Fruit fly (Drosophila melanogaster) whole organism, embryonic: ENCODE results near the gene SsRbeta.
A peak's percentile ranks its signal among the peaks of the same experiment; 100 is the strongest.

Experiments used
- ATbp ChIP-seq: fragments of 200-800 bp; sonication (Bioruptor generic); optimal IDR thresholded peaks from 2 replicates; lab custom pipeline; 2017; ENCODE audit warnings: missing biosample characterization, mild to moderate bottlenecking, missing genetic modification characterization, missing genetic modification reagents
- Aef1 ChIP-seq: fragments of 200-800 bp; sonication (Bioruptor generic); IDR thresholded peaks from 3 replicates; pipeline ENCODE4 v1.3.6; 2022; ENCODE audit warnings: missing biosample characterization, missing genetic modification characterization
- BEAF-32 ChIP-seq: fragments of 200-800 bp; sonication (Bioruptor generic); optimal IDR thresholded peaks from 3 replicates; lab custom pipeline; 2017; ENCODE audit warnings: missing biosample characterization, missing genetic modification characterization, mild to moderate bottlenecking, moderate library complexity, missing genetic modification reagents
- CG12104 ChIP-seq: fragments of 200-800 bp; sonication (Bioruptor generic); optimal IDR thresholded peaks from 3 replicates; lab custom pipeline; 2016; ENCODE audit warnings: missing biosample characterization, missing genetic modification characterization
- CG12744 ChIP-seq: fragments of 200-800 bp; sonication (Bioruptor generic); optimal IDR thresholded peaks from 2 replicates; lab custom pipeline; 2016; ENCODE audit warnings: missing biosample characterization, missing genetic modification characterization
- CG13775 ChIP-seq: fragments of 200-800 bp; sonication (Bioruptor generic); optimal IDR thresholded peaks from 3 replicates; lab custom pipeline; 2017; ENCODE audit warnings: missing biosample characterization, mild to moderate bottlenecking, missing genetic modification characterization
- CG14965 ChIP-seq: fragments of 200-800 bp; sonication (Bioruptor generic); optimal IDR thresholded peaks from 2 replicates; lab custom pipeline; 2016; ENCODE audit warnings: missing biosample characterization, missing genetic modification characterization, borderline replicate concordance
- CG15011 ChIP-seq: fragments of 200-800 bp; sonication (Bioruptor generic); optimal IDR thresholded peaks from 3 replicates; lab custom pipeline; 2018; ENCODE audit warnings: missing biosample characterization, mild to moderate bottlenecking, missing genetic modification characterization
- CG15073 ChIP-seq: fragments of 200-800 bp; sonication (Bioruptor generic); optimal IDR thresholded peaks from 2 replicates; lab custom pipeline; 2016; ENCODE audit warnings: missing biosample characterization, missing genetic modification characterization
- CG1529 ChIP-seq: fragments of 200-800 bp; sonication (Bioruptor generic); optimal IDR thresholded peaks from 3 replicates; lab custom pipeline; 2018; ENCODE audit warnings: missing biosample characterization, missing genetic modification characterization
- CG16815 ChIP-seq: fragments of 200-800 bp; sonication (Bioruptor generic); optimal IDR thresholded peaks from 3 replicates; lab custom pipeline; 2017; ENCODE audit warnings: missing biosample characterization, mild to moderate bottlenecking, missing genetic modification characterization
- CG3838 ChIP-seq: fragments of 200-800 bp; sonication (Bioruptor generic); optimal IDR thresholded peaks from 3 replicates; lab custom pipeline; 2016; ENCODE audit warnings: missing biosample characterization, missing genetic modification characterization
- CG3995 ChIP-seq: fragments of 200-800 bp; sonication (Bioruptor generic); optimal IDR thresholded peaks from 3 replicates; lab custom pipeline; 2016; ENCODE audit warnings: missing biosample characterization, missing genetic modification characterization
- CG4282 ChIP-seq: fragments of 200-800 bp; sonication (Bioruptor generic); optimal IDR thresholded peaks from 2 replicates; lab custom pipeline; 2016; ENCODE audit warnings: missing biosample characterization, missing genetic modification characterization
- CG5953 ChIP-seq: fragments of 200-800 bp; sonication (Bioruptor generic); IDR thresholded peaks from 2 replicates; pipeline ENCODE4 v1.3.6; 2022; ENCODE audit warnings: missing biosample characterization, missing genetic modification characterization
- Camta ChIP-seq: fragments of 200-800 bp; sonication (Bioruptor generic); optimal IDR thresholded peaks from 2 replicates; lab custom pipeline; 2016; ENCODE audit warnings: missing biosample characterization, missing genetic modification characterization
- Dfd ChIP-seq, 2 experiments: fragments of >200 bp; optimal IDR thresholded peaks; 2 replicates each; lab custom pipeline; 2017; ENCODE audit warnings: missing biosample characterization in 2 of 2, missing genetic modification characterization in 2 of 2
- Doc3 ChIP-seq: fragments of 200-800 bp; sonication (Bioruptor generic); IDR thresholded peaks from 3 replicates; pipeline ENCODE4 v1.3.6; 2022; ENCODE audit warnings: missing biosample characterization, missing genetic modification characterization; ENCODE audit not compliant: partially characterized antibody
- Dref ChIP-seq: fragments of 200-800 bp; sonication (Bioruptor generic); IDR thresholded peaks from 2 replicates; pipeline ENCODE4 v1.3.6; 2022; ENCODE audit warnings: missing biosample characterization, missing genetic modification characterization
- E2f1 ChIP-seq: fragments of 200-800 bp; sonication (Bioruptor generic); IDR thresholded peaks from 2 replicates; pipeline ENCODE4 v1.3.6; 2022; ENCODE audit warnings: missing biosample characterization, missing genetic modification characterization
- HLH4C ChIP-seq: fragments of 200-800 bp; sonication (Bioruptor generic); IDR thresholded peaks from 3 replicates; pipeline ENCODE4 v1.3.6; 2022; ENCODE audit warnings: missing biosample characterization, missing genetic modification characterization; ENCODE audit not compliant: partially characterized antibody
- Hr3 ChIP-seq: fragments of 200-800 bp; sonication (Bioruptor generic); optimal IDR thresholded peaks from 3 replicates; lab custom pipeline; 2016; ENCODE audit warnings: missing biosample characterization, missing genetic modification characterization
- Lhr ChIP-seq: fragments of 200-800 bp; sonication (Bioruptor generic); optimal IDR thresholded peaks from 3 replicates; lab custom pipeline; 2017; ENCODE audit warnings: mild to moderate bottlenecking, missing biosample characterization, missing genetic modification reagents, missing genetic modification characterization
- MTF-1 ChIP-seq: fragments of 200-800 bp; sonication (Bioruptor generic); optimal IDR thresholded peaks from 2 replicates; lab custom pipeline; 2018; ENCODE audit warnings: missing biosample characterization, mild to moderate bottlenecking, missing genetic modification characterization, borderline replicate concordance
- Med ChIP-seq: fragments of 200-800 bp; sonication (Bioruptor generic); peaks from one replicate; lab custom pipeline; 2016; ENCODE audit warnings: missing biosample characterization, missing genetic modification characterization, mild to moderate bottlenecking, inconsistent platforms, moderate library complexity
- Myb ChIP-seq: fragments of 200-800 bp; sonication (Bioruptor generic); optimal IDR thresholded peaks from 2 replicates; lab custom pipeline; 2016; ENCODE audit warnings: missing biosample characterization, missing genetic modification characterization
- NFAT ChIP-seq: fragments of 200-800 bp; sonication (Bioruptor generic); IDR thresholded peaks from 2 replicates; pipeline ENCODE4 v1.3.6; 2022; ENCODE audit warnings: missing biosample characterization, missing genetic modification characterization
- NK7.1 ChIP-seq: fragments of 200-800 bp; sonication (Bioruptor generic); optimal IDR thresholded peaks from 3 replicates; lab custom pipeline; 2016; ENCODE audit warnings: missing biosample characterization, missing genetic modification characterization
- Neu2 ChIP-seq: fragments of 200-800 bp; sonication (Bioruptor generic); optimal IDR thresholded peaks from 3 replicates; lab custom pipeline; 2016; ENCODE audit warnings: missing biosample characterization, missing genetic modification characterization, borderline replicate concordance
- Nf-YB ChIP-seq: fragments of 200-800 bp; sonication (Bioruptor generic); optimal IDR thresholded peaks from 3 replicates; lab custom pipeline; 2019; ENCODE audit warnings: missing biosample characterization, mild to moderate bottlenecking, missing genetic modification characterization, moderate library complexity
- Opbp ChIP-seq: fragments of 200-800 bp; sonication (Bioruptor generic); IDR thresholded peaks from 3 replicates; pipeline ENCODE4 v1.3.6; 2022; ENCODE audit warnings: missing biosample characterization, missing genetic modification characterization; ENCODE audit not compliant: partially characterized antibody
- Optix ChIP-seq: fragments of 200-800 bp; sonication (Bioruptor generic); IDR thresholded peaks from 3 replicates; pipeline ENCODE4 v1.3.6; 2022; ENCODE audit warnings: missing biosample characterization, missing genetic modification characterization
- Side ChIP-seq: fragments of 200-800 bp; sonication (Bioruptor generic); optimal IDR thresholded peaks from 2 replicates; lab custom pipeline; 2016; ENCODE audit warnings: missing biosample characterization, missing genetic modification characterization
- Sox100B ChIP-seq: fragments of 200-800 bp; sonication (Bioruptor generic); optimal IDR thresholded peaks from 3 replicates; lab custom pipeline; 2018; ENCODE audit warnings: missing biosample characterization, mild to moderate bottlenecking, missing genetic modification characterization
- Taf1 ChIP-seq: fragments of 200-800 bp; sonication (Bioruptor generic); IDR thresholded peaks from 2 replicates; pipeline ENCODE4 v1.3.6; 2022; ENCODE audit warnings: missing biosample characterization, missing genetic modification characterization
- Tbp ChIP-seq: fragments of >200 bp; optimal IDR thresholded peaks from 2 replicates; lab custom pipeline; 2018; ENCODE audit warnings: missing biosample characterization, missing genetic modification characterization
- Xbp1 ChIP-seq: fragments of 200-800 bp; sonication (Bioruptor generic); optimal IDR thresholded peaks from 3 replicates; lab custom pipeline; 2016; ENCODE audit warnings: missing biosample characterization, mild to moderate bottlenecking, missing genetic modification characterization
- ap ChIP-seq: fragments of 200-800 bp; sonication (Bioruptor generic); IDR thresholded peaks from 2 replicates; pipeline ENCODE4 v1.3.6; 2022; ENCODE audit warnings: missing biosample characterization, missing genetic modification characterization
- bab2 ChIP-seq: fragments of 200-800 bp; sonication (Bioruptor generic); optimal IDR thresholded peaks from 2 replicates; lab custom pipeline; 2016; ENCODE audit warnings: missing biosample characterization, missing genetic modification characterization
- danr ChIP-seq: fragments of 200-800 bp; sonication (Bioruptor generic); IDR thresholded peaks from 2 replicates; pipeline ENCODE4 v1.3.6; 2022; ENCODE audit warnings: missing biosample characterization, missing genetic modification characterization
- ems ChIP-seq: fragments of 200-800 bp; sonication (Bioruptor generic); optimal IDR thresholded peaks from 3 replicates; lab custom pipeline; 2016; ENCODE audit warnings: missing biosample characterization, missing genetic modification characterization
- esg ChIP-seq: fragments of 200-800 bp; sonication (Bioruptor generic); conservative IDR thresholded peaks from 2 replicates; pipeline ENCODE4 v1.3.6; 2022; ENCODE audit warnings: missing biosample characterization, missing genetic modification characterization
- h ChIP-seq: fragments of >200 bp; optimal IDR thresholded peaks from 2 replicates; lab custom pipeline; 2017
- lbe ChIP-seq: fragments of 200-800 bp; sonication (Bioruptor generic); optimal IDR thresholded peaks from 2 replicates; lab custom pipeline; 2016; ENCODE audit warnings: missing biosample characterization, mild to moderate bottlenecking, missing genetic modification characterization
- lilli ChIP-seq: fragments of 200-800 bp; sonication (Bioruptor generic); optimal IDR thresholded peaks from 3 replicates; lab custom pipeline; 2016; ENCODE audit warnings: missing biosample characterization, missing genetic modification characterization
- oc ChIP-seq: fragments of 200-800 bp; sonication (Bioruptor generic); optimal IDR thresholded peaks from 2 replicates; lab custom pipeline; 2018; ENCODE audit warnings: missing biosample characterization, mild to moderate bottlenecking, missing genetic modification characterization, moderate library complexity
- sima ChIP-seq: fragments of 200-800 bp; sonication (Bioruptor generic); optimal IDR thresholded peaks from 2 replicates; lab custom pipeline; 2016; ENCODE audit warnings: missing biosample characterization, missing genetic modification characterization
- slou ChIP-seq: fragments of 200-800 bp; sonication (Bioruptor generic); optimal IDR thresholded peaks from 3 replicates; lab custom pipeline; 2016; ENCODE audit warnings: missing biosample characterization, missing genetic modification characterization
- so ChIP-seq: fragments of 200-800 bp; sonication (Bioruptor generic); IDR thresholded peaks from 3 replicates; pipeline ENCODE4 v1.3.6; 2022; ENCODE audit warnings: missing biosample characterization, missing genetic modification characterization
- sob ChIP-seq: fragments of 200-800 bp; sonication (Bioruptor generic); IDR thresholded peaks from 2 replicates; pipeline ENCODE4 v1.3.6; 2022; ENCODE audit warnings: missing biosample characterization, missing genetic modification characterization
- sug ChIP-seq: fragments of 200-800 bp; optimal IDR thresholded peaks from 2 replicates; lab custom pipeline; 2019; ENCODE audit warnings: missing biosample characterization, mild to moderate bottlenecking, missing genetic modification characterization, moderate library complexity
- zen ChIP-seq: fragments of 200-800 bp; sonication (Bioruptor generic); optimal IDR thresholded peaks from 3 replicates; lab custom pipeline; 2018; ENCODE audit warnings: missing biosample characterization, mild to moderate bottlenecking, missing genetic modification characterization, moderate library complexity

SsRbeta gene

DNA sequence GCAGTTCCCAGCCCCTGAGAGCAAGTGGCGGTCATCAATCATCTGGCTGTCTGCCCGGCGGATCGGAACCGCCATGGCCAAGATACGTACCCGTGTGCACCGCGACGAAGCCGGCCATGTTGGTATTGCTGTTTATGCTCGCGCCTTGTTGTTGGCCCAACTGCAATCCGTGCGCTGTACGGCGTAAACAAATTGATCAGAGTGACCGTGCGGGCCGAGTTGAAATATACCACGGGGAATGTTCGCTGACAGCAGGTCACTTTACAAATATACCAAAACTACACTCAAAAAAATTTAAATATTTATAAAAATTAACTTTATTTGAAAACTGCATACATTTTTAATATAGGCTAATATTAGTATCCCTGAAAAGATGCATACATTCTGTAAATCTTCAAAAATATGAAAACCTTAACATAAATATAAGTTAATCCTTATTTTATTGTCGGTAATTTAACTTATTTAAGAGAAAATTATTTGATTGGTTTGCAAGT is 42.0 kb upstream of the SsRbeta start, which contains the start of gene Tasp1 (continued):
- TF ChIP-seq ems (GFP tag; lab: Kevin White, UChicago) = peak; percentile 1
- no peak for TF ChIP-seq slou
- no peak; the same call in 1 of the 2 replicates for TF ChIP-seq NFAT (GFP tag; lab: Robert Waterston, UW)
- TF ChIP-seq Xbp1 (GFP tag; lab: Kevin White, UChicago) = peak; percentile 66
- TF ChIP-seq Med (GFP tag; lab: Kevin White, UChicago) = peak; percentile 77
- TF ChIP-seq Myb (GFP tag; lab: Kevin White, UChicago) = no peak
- TF ChIP-seq Sox100B (GFP tag; lab: Kevin White, UChicago) = peak; percentile 54
- TF ChIP-seq Hr3 (GFP tag; lab: Kevin White, UChicago) = peak; percentile 49
- TF ChIP-seq sob = peak; percentile 75
- no peak for TF ChIP-seq CG4282
- TF ChIP-seq NK7.1 (GFP tag; lab: Kevin White, UChicago) = no peak
- TF ChIP-seq Dfd (GFP tag; optimal IDR thresholded peaks at IDR 0.05; lab: Kevin White, UChicago) = no peak
- TF ChIP-seq CG15011 (GFP tag; lab: Kevin White, UChicago) = no peak
- TF ChIP-seq CG12744 = no peak
- peak; percentile 49 for TF ChIP-seq CG13775 (GFP tag; lab: Kevin White, UChicago)
- peak; percentile 21 for TF ChIP-seq BEAF-32 (GFP tag; lab: Kevin White, UChicago)
- TF ChIP-seq ATbp (GFP tag; lab: Kevin White, UChicago) = no peak
- no peak for TF ChIP-seq CG5953
- no peak for TF ChIP-seq CG1529 (GFP tag; lab: Kevin White, UChicago)
- TF ChIP-seq Lhr (GFP tag; lab: Kevin White, UChicago) = peak; percentile 49
- TF ChIP-seq Dref (GFP tag; lab: Robert Waterston, UW) = no peak
- TF ChIP-seq MTF-1 = peak; percentile 1
- TF ChIP-seq CG16815 (GFP tag; lab: Kevin White, UChicago) = peak; percentile 5
- no peak for TF ChIP-seq Camta
- peak; percentile 47 for TF ChIP-seq sug (tag; lab: Kevin White, UChicago)
- peak; percentile 61; the same call in 1 of the 3 replicates for TF ChIP-seq so (GFP tag; lab: Robert Waterston, UW)
- no peak for TF ChIP-seq sima (GFP tag; lab: Kevin White, UChicago)
- no peak for TF ChIP-seq bab2 (GFP tag; lab: Kevin White, UChicago)
- no peak for TF ChIP-seq lbe (GFP tag; lab: Kevin White, UChicago)
- TF ChIP-seq ap (GFP tag; lab: Robert Waterston, UW) = peak; percentile 38; the same call in 1 of the 2 replicates
- TF ChIP-seq Optix (GFP tag; lab: Robert Waterston, UW) = no peak
- TF ChIP-seq Nf-YB (GFP tag; lab: Kevin White, UChicago) = peak; percentile 25
- no peak for TF ChIP-seq CG15073 (GFP tag; lab: Kevin White, UChicago)
- no peak for TF ChIP-seq oc (tag; lab: Kevin White, UChicago)
- TF ChIP-seq E2f1 (GFP tag; lab: Robert Waterston, UW) = peak; percentile 79
- TF ChIP-seq danr (GFP tag; lab: Robert Waterston, UW) = no peak
- TF ChIP-seq h (lab: Kevin White, UChicago) = no peak
- TF ChIP-seq Tbp = no peak
- peak; percentile 42 for TF ChIP-seq CG12104
- TF ChIP-seq Doc3 (GFP tag; lab: Robert Waterston, UW) = no peak
- no peak for TF ChIP-seq Neu2 (GFP tag; lab: Kevin White, UChicago)
- peak; percentile 54 for TF ChIP-seq zen (tag; lab: Kevin White, UChicago)
- 0 out of 2 replicates have a peak, but pooled peaks have one; percentile 32 for TF ChIP-seq Taf1 (GFP tag; lab: Robert Waterston, UW)
- peak; percentile 38 for TF ChIP-seq lilli (GFP tag; lab: Kevin White, UChicago)
- no peak for TF ChIP-seq CG3838 (GFP tag; lab: Kevin White, UChicago)
- TF ChIP-seq CG14965 (GFP tag; lab: Kevin White, UChicago) = no peak
- peak; percentile 56; the same call in 1 of the 3 replicates for TF ChIP-seq Opbp (GFP tag; lab: Robert Waterston, UW)
- no peak for TF ChIP-seq CG3995 (GFP tag; lab: Kevin White, UChicago)
- TF ChIP-seq Side (GFP tag; lab: Kevin White, UChicago) = peak; percentile 22
- no peak for TF ChIP-seq HLH4C (GFP tag; lab: Robert Waterston, UW)
- peak; percentile 67 for TF ChIP-seq esg (GFP tag; lab: Robert Waterston, UW)
- peak; percentile 60 for TF ChIP-seq Aef1 (GFP tag; lab: Robert Waterston, UW)
